Fruit fly (Drosophila melanogaster): ENCODE results near the gene vn.

vn gene

dm6 chr3L:5808101-5808433 is 37.4 kb downstream of the vn start (continued):
- TF ChIP-seq CG2712 (tag; optimal IDR thresholded peaks at IDR 0.05) (peak; percentile 32), CG12391 (tag; optimal IDR thresholded peaks at IDR 0.05) (peak; percentile 28), slp2 (GFP tag; optimal IDR thresholded peaks at IDR 0.05) (no peak), bcd (GFP tag; optimal IDR thresholded peaks at IDR 0.05) (peak; percentile 28), Meics (GFP tag; optimal IDR thresholded peaks at IDR 0.05) (peak; percentile 25), bbx (GFP tag; IDR thresholded peaks at IDR 0.05; ENCODE audit: partially characterized antibody) (no peak), lola (GFP tag; optimal IDR thresholded peaks at IDR 0.05) (no peak), Ets65A (GFP tag) (no peak), CG6683 (GFP tag; optimal IDR thresholded peaks at IDR 0.05) (no peak), Hmx (GFP tag; optimal IDR thresholded peaks at IDR 0.05) (no peak), jing (GFP tag; optimal IDR thresholded peaks at IDR 0.05) (no peak), CG9817 (tag; optimal IDR thresholded peaks at IDR 0.05) (peak; percentile 39), CG15011 (GFP tag; optimal IDR thresholded peaks at IDR 0.05) (no peak), org-1 (GFP tag; optimal IDR thresholded peaks at IDR 0.05) (no peak), BtbVII (GFP tag; optimal IDR thresholded peaks at IDR 0.05) (peak; percentile 40), Med (GFP tag) (peak; percentile 16), sd (tag; optimal IDR thresholded peaks at IDR 0.05) (no peak), D19A (tag; optimal IDR thresholded peaks at IDR 0.05) (peak; percentile 71), CG17361 (GFP tag; IDR thresholded peaks at IDR 0.05) (peak; percentile 30; the same call in 1 of the 3 replicates), Aef1 (GFP tag; IDR thresholded peaks at IDR 0.05) (no peak), zfh1 (GFP tag; IDR thresholded peaks at IDR 0.05) (0 out of 3 replicates have a peak, but pooled peaks have one; percentile 29), HmgZ (tag; optimal IDR thresholded peaks at IDR 0.05) (no peak), crc (GFP tag; optimal IDR thresholded peaks at IDR 0.05) (no peak), CG6654 (GFP tag; optimal IDR thresholded peaks at IDR 0.05) (peak; percentile 1), PHDP (tag; optimal IDR thresholded peaks at IDR 0.05) (peak; percentile 32), Fer1 (GFP tag; optimal IDR thresholded peaks at IDR 0.05) (no peak)

- TF ChIP-seq bsh (GFP tag; optimal IDR thresholded peaks at IDR 0.05) (no peak), Med (GFP tag) (peak; percentile 75), CG32767 (GFP tag; IDR thresholded peaks at IDR 0.05) (no peak), CG2889 (GFP tag; IDR thresholded peaks at IDR 0.05) (no peak), Drgx (GFP tag; IDR thresholded peaks at IDR 0.05) (peak; percentile 60), Fer1 (GFP tag; optimal IDR thresholded peaks at IDR 0.05) (peak; percentile 61), gfzf (GFP tag; optimal IDR thresholded peaks at IDR 0.05) (no peak), CG17359 (tag; optimal IDR thresholded peaks at IDR 0.05) (peak; percentile 1), bcd (GFP tag; optimal IDR thresholded peaks at IDR 0.05) (no peak), sob (GFP tag; IDR thresholded peaks at IDR 0.05) (0 out of 2 replicates have a peak, but pooled peaks have one; percentile 47), tna (GFP tag; IDR thresholded peaks at IDR 0.05; ENCODE audit: partially characterized antibody) (no peak), CG34376 (GFP tag; optimal IDR thresholded peaks at IDR 0.05) (peak; percentile 58), grn (GFP tag; optimal IDR thresholded peaks at IDR 0.05) (peak; percentile 39), gro (GFP tag; optimal IDR thresholded peaks at IDR 0.05) (peak; percentile 9), nom (GFP tag; optimal IDR thresholded peaks at IDR 0.05) (peak; percentile 42), esg (GFP tag; conservative IDR thresholded peaks at IDR 0.05) (no peak), CG15514 (GFP tag; optimal IDR thresholded peaks at IDR 0.05) (no peak), dan (GFP tag; IDR thresholded peaks at IDR 0.05) (no peak), CG4360 (GFP tag; IDR thresholded peaks at IDR 0.05) (0 out of 2 replicates have a peak, but pooled peaks have one; percentile 10), sd (tag; optimal IDR thresholded peaks at IDR 0.05) (peak; percentile 59), CG12071 (GFP tag; optimal IDR thresholded peaks at IDR 0.05) (peak; percentile 25), Six4 (GFP tag; optimal IDR thresholded peaks at IDR 0.05) (no peak), pnt (GFP tag; optimal IDR thresholded peaks at IDR 0.05) (no peak), CG14860 (GFP tag; IDR thresholded peaks at IDR 0.05; ENCODE audit: partially characterized antibody) (no peak), onecut (GFP tag; IDR thresholded peaks at IDR 0.05) (0 out of 2 replicates have a peak, but pooled peaks have one; percentile 17), lab (GFP tag; optimal IDR thresholded peaks at IDR 0.05) (peak; percentile 48)
These were observed 37.9 kb downstream of the vn start for dm6 chr3L:5807370-5808100.

All from whole organism, embryonic.